Worm (Caenorhabditis elegans) whole organism, midembryonic: Measurements from ENCODE around the gene F54H5.5.

ENCODE experiments used
- T22C8.4 ChIP-seq: fragments of 200-800 bp; sonication (Bioruptor generic); IDR thresholded peaks from 2 replicates; pipeline ENCODE4 v1.3.6; 2022; ENCODE audit warnings: missing genetic modification characterization, missing compliant biosample characterization
- cog-1 ChIP-seq: sonication (generic microtip); optimal IDR thresholded peaks from 2 replicates; lab custom pipeline; 2016; ENCODE audit warnings: missing genetic modification characterization, missing compliant biosample characterization
- flt-1 ChIP-seq: fragments of 200-800 bp; sonication (Bioruptor generic); IDR thresholded peaks from 2 replicates; pipeline ENCODE4 v1.3.6; 2022; ENCODE audit warnings: missing genetic modification characterization, missing compliant biosample characterization
- klf-2 ChIP-seq: fragments of 200-800 bp; sonication (Bioruptor generic); conservative IDR thresholded peaks from 2 replicates; pipeline ENCODE4 v1.3.6; 2022; ENCODE audit warnings: missing genetic modification reagents, missing genetic modification characterization, missing compliant biosample characterization
- med-1 ChIP-seq: sonication (generic microtip); optimal IDR thresholded peaks from 2 replicates; lab custom pipeline; 2017; ENCODE audit warnings: missing genetic modification characterization, mild to moderate bottlenecking, missing compliant biosample characterization, antibody characterized with exemption, missing genetic modification reagents; ENCODE audit not compliant: insufficient read depth
- ref-1 ChIP-seq: fragments of 200-800 bp; sonication (Bioruptor generic); conservative IDR thresholded peaks from 2 replicates; pipeline ENCODE4 v1.3.6; 2022; ENCODE audit warnings: missing genetic modification reagents, missing genetic modification characterization, missing compliant biosample characterization
- tab-1 ChIP-seq: fragments of 200-800 bp; sonication (Bioruptor generic); IDR thresholded peaks from 2 replicates; pipeline ENCODE4 v1.3.6; 2022; ENCODE audit warnings: missing genetic modification characterization, missing compliant biosample characterization
- ztf-23 ChIP-seq: fragments of 200-800 bp; sonication (Bioruptor generic); IDR thresholded peaks from 2 replicates; pipeline ENCODE4 v1.3.6; 2022; ENCODE audit warnings: missing genetic modification reagents, missing genetic modification characterization, missing compliant biosample characterization
- ztf-29 ChIP-seq: fragments of 200-800 bp; sonication (Bioruptor generic); IDR thresholded peaks from 2 replicates; pipeline ENCODE4 v1.3.6; 2022; ENCODE audit warnings: missing genetic modification reagents, missing genetic modification characterization, missing compliant biosample characterization

F54H5.5 gene

DNA sequence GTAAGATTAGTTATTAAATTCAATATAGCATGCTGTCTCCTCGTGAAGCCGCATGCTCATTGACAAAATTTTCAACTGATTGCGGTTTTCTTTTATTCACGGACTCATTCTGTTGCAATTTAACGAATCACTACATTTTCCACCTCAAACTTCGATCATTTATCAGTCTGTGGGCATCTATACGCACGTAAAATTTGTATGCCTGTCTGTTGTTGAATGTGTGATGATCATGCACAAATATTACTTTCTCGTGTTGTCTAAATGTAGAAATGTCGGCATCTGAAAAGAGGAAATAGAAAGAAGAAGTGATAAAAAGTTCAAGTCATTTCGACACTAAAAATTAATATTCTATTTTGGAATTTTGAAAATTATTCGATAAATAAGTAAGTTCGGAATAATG lies 14.5 kb downstream of the F54H5.5 start:
- TF ChIP-seq cog-1 (no peak), T22C8.4 (GFP tag; lab: Robert Waterston, UW) (no peak), klf-2 (GFP tag; lab: Robert Waterston, UW) (no peak), med-1 (GFP tag; lab: Kevin White, UChicago) (no peak), tab-1 (GFP tag; lab: Robert Waterston, UW) (no peak), flt-1 (no peak), ztf-23 (no peak), ref-1 (no peak), ztf-29 (GFP tag; lab: Robert Waterston, UW) (no peak)

DNA sequence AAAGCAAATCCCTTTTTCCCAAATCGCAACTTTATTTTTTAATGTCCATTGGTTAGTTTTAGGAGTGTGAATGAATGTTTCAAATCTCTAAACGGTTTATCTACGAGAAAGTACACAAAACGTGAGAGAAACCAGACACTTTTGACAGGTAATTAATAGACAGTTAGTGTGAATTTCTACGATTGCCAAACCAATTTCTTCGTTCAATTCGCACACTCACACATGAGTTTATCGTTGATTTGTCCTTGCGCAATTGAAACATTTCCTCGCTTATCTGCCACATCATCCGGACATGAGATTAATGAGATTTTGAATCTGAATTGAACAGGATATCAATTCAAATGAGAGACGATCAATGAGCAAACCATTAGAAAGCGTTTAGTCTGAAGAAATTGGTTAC lies 16.8 kb downstream of the F54H5.5 start:
- TF ChIP-seq ztf-29 (GFP tag; lab: Robert Waterston, UW) (no peak), flt-1 (no peak), cog-1 (no peak), tab-1 (GFP tag; lab: Robert Waterston, UW) (no peak), ztf-23 (no peak), med-1 (GFP tag; lab: Kevin White, UChicago) (no peak)

DNA sequence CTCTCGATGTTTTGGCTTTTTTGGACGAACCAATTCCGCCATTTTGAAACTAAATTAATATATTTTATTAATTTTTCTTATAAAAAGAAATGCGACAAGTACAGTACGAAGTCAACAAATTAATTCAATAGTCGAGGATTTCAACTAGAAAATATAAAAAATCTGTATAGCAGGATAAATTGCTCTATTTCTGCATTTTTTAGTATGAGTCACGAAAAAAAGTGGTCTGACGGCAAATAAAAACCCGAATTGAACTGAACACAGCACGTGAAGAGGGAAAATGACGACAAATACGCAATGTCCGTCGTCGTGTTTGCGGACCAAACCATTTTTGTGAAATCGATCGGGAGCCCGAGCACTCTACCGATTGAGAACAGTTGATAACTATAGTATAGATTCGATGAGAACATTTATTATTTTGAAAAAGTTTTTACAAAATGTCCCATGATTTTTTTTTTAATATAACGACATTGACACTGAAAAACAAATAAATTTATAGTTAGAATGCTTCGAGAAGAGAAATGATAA lies 17.7 kb downstream of the F54H5.5 start, which contains the start of gene epg-5:
epg-5 (minus strand) TSS at position 51 of the 528 bp plus-strand sequence.
- TF ChIP-seq cog-1 (no peak), T22C8.4 (GFP tag; lab: Robert Waterston, UW) (peak; percentile 51; the same call in 1 of the 2 replicates)

ce11 chrII:6608626-6609025 lies 18.5 kb downstream of the F54H5.5 start:
- no peak for TF ChIP-seq ref-1
- TF ChIP-seq tab-1 (GFP tag; lab: Robert Waterston, UW) = no peak
- no peak for TF ChIP-seq T22C8.4 (GFP tag; lab: Robert Waterston, UW)
- no peak for TF ChIP-seq ztf-23
- no peak for TF ChIP-seq ztf-29 (GFP tag; lab: Robert Waterston, UW)
- no peak for TF ChIP-seq cog-1

ce11 chrII:6600973-6601372 lies 26.1 kb downstream of the F54H5.5 start, which contains the start of gene vps-33.2:
Gene vps-33.2 (plus strand): TSS chrII:6601216.
- TF ChIP-seq cog-1 = no peak
- peak; percentile 75 for TF ChIP-seq ztf-23

DNA sequence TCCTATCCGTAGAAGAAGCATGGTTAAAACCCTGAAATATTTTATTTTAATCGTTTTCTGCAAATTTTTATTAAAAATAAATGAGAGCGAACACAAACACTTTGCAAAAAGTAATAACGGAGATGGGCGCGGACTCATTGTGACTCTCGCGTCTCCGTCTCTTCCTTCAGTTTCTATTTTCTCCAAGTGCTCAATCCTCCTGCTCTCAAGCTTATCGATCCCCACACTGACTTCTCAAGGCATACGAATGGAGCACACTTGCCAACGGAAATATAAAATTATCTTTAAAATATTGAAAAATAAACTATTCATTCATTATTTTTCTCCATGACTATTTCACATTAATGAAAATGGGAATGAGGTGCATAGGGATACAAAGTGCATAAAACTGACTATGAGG lies 29.0 kb downstream of the F54H5.5 start, which contains the start of gene dnj-8:
dnj-8 (minus strand) TSS at position 31 of the 400 bp plus-strand sequence.
- TF ChIP-seq klf-2 (GFP tag; lab: Robert Waterston, UW) = no peak
- no peak for TF ChIP-seq ref-1
- peak; percentile 43; the same call in 1 of the 2 replicates for TF ChIP-seq ztf-23
- TF ChIP-seq T22C8.4 (GFP tag; lab: Robert Waterston, UW) = no peak
- no peak for TF ChIP-seq tab-1 (GFP tag; lab: Robert Waterston, UW)
- no peak for TF ChIP-seq cog-1
- TF ChIP-seq ztf-29 (GFP tag; lab: Robert Waterston, UW) = no peak
- no peak for TF ChIP-seq med-1 (GFP tag; lab: Kevin White, UChicago)

ce11 chrII:6597507-6597906 lies 29.6 kb downstream of the F54H5.5 start:
- TF ChIP-seq med-1 (GFP tag; lab: Kevin White, UChicago) = no peak
- no peak for TF ChIP-seq tab-1 (GFP tag; lab: Robert Waterston, UW)
- no peak for TF ChIP-seq ztf-23
- TF ChIP-seq cog-1 = no peak
- TF ChIP-seq klf-2 (GFP tag; lab: Robert Waterston, UW) = no peak
- no peak for TF ChIP-seq flt-1
- no peak for TF ChIP-seq T22C8.4 (GFP tag; lab: Robert Waterston, UW)
- TF ChIP-seq ztf-29 (GFP tag; lab: Robert Waterston, UW) = no peak
- TF ChIP-seq ref-1 = no peak

- TF ChIP-seq ztf-29 (GFP tag; lab: Robert Waterston, UW) (no peak), ztf-23 (no peak), med-1 (GFP tag; lab: Kevin White, UChicago) (no peak), ref-1 (no peak), tab-1 (GFP tag; lab: Robert Waterston, UW) (no peak), cog-1 (no peak), T22C8.4 (GFP tag; lab: Robert Waterston, UW) (no peak), flt-1 (no peak), klf-2 (GFP tag; lab: Robert Waterston, UW) (no peak)
Observed at ce11 chrII:6594151-6594550, 32.9 kb downstream of the F54H5.5 start, which contains the start of gene aipr-1. Gene aipr-1 (minus strand): TSS chrII:6594251.

ce11 chrII:6592251-6592650 lies 34.8 kb downstream of the F54H5.5 start, which contains the start of gene C56C10.9:
Gene C56C10.9 (minus strand): TSS chrII:6592351.
- TF ChIP-seq tab-1 (GFP tag; lab: Robert Waterston, UW) = no peak
- TF ChIP-seq klf-2 (GFP tag; lab: Robert Waterston, UW) = no peak
- TF ChIP-seq ref-1 = no peak
- no peak for TF ChIP-seq ztf-29 (GFP tag; lab: Robert Waterston, UW)
- TF ChIP-seq ztf-23 = no peak
- TF ChIP-seq med-1 (GFP tag; lab: Kevin White, UChicago) = no peak
- TF ChIP-seq cog-1 = no peak
- TF ChIP-seq flt-1 = no peak
- TF ChIP-seq T22C8.4 (GFP tag; lab: Robert Waterston, UW) = no peak

ce11 chrII:6591000-6591399 lies 36.1 kb downstream of the F54H5.5 start:
- TF ChIP-seq cog-1 (no peak), flt-1 (no peak), med-1 (GFP tag; lab: Kevin White, UChicago) (no peak), ztf-29 (GFP tag; lab: Robert Waterston, UW) (no peak), ztf-23 (no peak), klf-2 (GFP tag; lab: Robert Waterston, UW) (no peak), ref-1 (no peak), T22C8.4 (GFP tag; lab: Robert Waterston, UW) (no peak)

ce11 chrII:6589408-6589807 lies 37.7 kb downstream of the F54H5.5 start, which contains the start of gene vps-32.1:
Gene vps-32.1 (plus strand): TSS chrII:6589708.
- no peak for TF ChIP-seq ztf-29 (GFP tag; lab: Robert Waterston, UW)
- TF ChIP-seq med-1 (GFP tag; lab: Kevin White, UChicago) = no peak
- TF ChIP-seq tab-1 (GFP tag; lab: Robert Waterston, UW) = no peak
- TF ChIP-seq ref-1 = no peak
- no peak for TF ChIP-seq T22C8.4 (GFP tag; lab: Robert Waterston, UW)
- no peak for TF ChIP-seq cog-1
- TF ChIP-seq klf-2 (GFP tag; lab: Robert Waterston, UW) = no peak
- no peak for TF ChIP-seq ztf-23
- no peak for TF ChIP-seq flt-1
